Worm (Caenorhabditis elegans): ENCODE measurements around the gene F38B6.6.

Gene F38B6.6

DNA sequence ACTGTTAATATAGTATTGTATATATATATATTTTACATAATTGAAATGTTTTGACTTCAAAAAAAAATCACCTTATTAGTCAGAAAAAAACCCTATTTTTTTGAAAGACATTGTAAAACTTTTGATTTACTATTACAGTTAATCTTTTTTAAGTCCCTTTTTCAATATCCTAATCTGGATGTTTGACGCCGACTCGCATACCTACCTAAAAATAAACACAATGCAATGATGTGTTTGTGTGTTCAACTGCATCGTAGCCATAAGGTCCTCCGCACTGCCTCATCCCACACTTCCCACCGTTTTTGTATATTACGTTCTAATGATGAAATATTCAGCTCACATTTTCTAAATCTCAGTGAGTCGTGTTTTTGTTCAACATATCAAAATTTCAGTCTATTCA lies 3.4 kb upstream of the F38B6.6 start, which contains the start of gene F38B6.3:
Gene F38B6.3 (plus strand): TSS at position 301 of the 400 bp plus-strand sequence.
- no peak for TF ChIP-seq egl-18 (GFP tag; IDR thresholded peaks at IDR 0.05)
- no peak for TF ChIP-seq snpc-1.3 (tag; optimal IDR thresholded peaks at IDR 0.05; ENCODE audit: insufficient read depth)
- no peak for TF ChIP-seq ztf-26 (tag; optimal IDR thresholded peaks at IDR 0.05)

DNA sequence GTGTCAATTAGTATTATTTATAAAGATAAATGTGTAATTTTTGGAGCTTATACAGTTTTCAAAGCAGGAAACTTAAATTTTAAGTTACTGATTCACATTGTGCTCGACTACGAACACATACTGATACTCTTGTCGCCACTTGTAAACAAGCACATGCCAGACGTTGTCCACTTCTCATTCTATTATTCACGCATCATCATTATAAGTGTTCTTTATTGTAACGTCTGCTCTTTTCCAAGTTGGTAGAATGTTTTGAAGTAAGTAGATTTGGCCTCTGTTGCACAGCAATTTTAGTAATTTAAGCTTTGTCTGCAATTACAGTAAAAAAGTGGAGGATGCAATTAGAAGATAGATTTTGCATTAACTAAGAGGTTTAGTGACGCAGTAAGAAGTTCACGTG lies 3.0 kb upstream of the F38B6.6 start:
- no peak for TF ChIP-seq F10E7.11 (tag; optimal IDR thresholded peaks at IDR 0.05)
- TF ChIP-seq nhr-27 (tag; optimal IDR thresholded peaks at IDR 0.05) = no peak
- no peak for TF ChIP-seq F33H1.4 (GFP tag; IDR thresholded peaks at IDR 0.05)
- TF ChIP-seq F39B2.1 (GFP tag; IDR thresholded peaks at IDR 0.05) = no peak

DNA sequence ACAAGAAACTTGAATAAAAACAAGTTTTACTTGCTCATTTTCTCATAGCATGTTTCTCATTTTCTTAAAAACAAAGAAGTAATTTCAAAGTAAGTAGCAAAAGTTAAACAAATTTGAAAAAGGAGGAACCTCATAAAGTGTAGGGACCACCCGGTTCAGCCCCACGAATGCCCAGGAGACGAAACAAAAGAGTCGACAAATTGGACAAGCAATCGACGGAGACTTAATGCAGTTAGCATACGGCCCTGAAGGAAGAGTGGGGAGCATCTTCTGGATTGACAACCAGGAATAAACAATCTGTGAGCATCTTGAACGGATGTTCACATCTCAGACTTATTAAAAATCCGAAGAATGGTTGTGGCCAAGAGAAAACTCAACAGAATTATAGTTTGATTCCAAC lies 1.8 kb upstream of the F38B6.6 start:
- TF ChIP-seq chd-7 (tag; optimal IDR thresholded peaks at IDR 0.05) (no peak), attf-3 (GFP tag; conservative IDR thresholded peaks at IDR 0.05) (no peak), B0035.1 (tag; optimal IDR thresholded peaks at IDR 0.05) (no peak), K12H6.12 (tag; optimal IDR thresholded peaks at IDR 0.05) (no peak), ceh-58 (GFP tag; IDR thresholded peaks at IDR 0.05) (no peak), F33H1.4 (GFP tag; IDR thresholded peaks at IDR 0.05) (no peak), lin-35 (GFP tag; optimal IDR thresholded peaks at IDR 0.05) (no peak), ekl-4 (GFP tag; IDR thresholded peaks at IDR 0.05) (no peak), nfyb-1 (GFP tag; IDR thresholded peaks at IDR 0.05) (no peak), tlf-1 (GFP tag; optimal IDR thresholded peaks at IDR 0.05) (no peak), Y53F4B.3 (GFP tag; IDR thresholded peaks at IDR 0.05) (no peak)

DNA sequence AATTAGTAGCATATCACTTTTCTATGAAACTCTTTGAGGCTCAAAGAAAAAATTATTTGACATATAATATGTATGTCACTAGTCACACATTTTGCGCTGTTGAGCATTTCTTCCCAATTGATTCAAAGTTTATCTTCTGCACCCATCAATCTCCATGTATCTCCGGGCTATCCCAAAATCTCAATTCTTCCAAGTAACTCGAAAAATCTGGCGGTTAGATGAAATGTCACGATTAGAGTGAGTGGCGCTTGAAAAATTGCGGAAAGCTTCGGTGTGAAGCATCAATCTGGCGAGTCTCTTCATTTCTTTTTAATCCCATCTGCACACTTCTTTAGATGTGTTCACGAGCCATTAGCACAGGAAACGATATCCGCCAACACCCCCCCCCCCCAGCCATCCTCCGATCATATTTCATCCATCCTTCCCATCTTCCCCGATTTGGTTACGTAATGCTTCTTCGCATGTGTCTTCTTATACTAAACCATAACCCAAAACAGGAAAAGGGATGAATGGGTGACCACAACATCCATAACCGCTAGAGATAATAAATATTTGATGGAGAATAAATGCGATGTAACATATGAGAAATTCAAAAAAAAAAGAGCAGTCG lies 827 bp downstream of the F38B6.6 start:
- TF ChIP-seq dpff-1 (tag; optimal IDR thresholded peaks at IDR 0.05) (no peak), pha-4 (tag; optimal IDR thresholded peaks at IDR 0.05) (no peak), efl-1 (GFP tag; optimal IDR thresholded peaks at IDR 0.05) (no peak), ekl-4 (GFP tag; IDR thresholded peaks at IDR 0.05) (no peak), snpc-3.4 (tag; optimal IDR thresholded peaks at IDR 0.05) (no peak), pbrm-1 (GFP tag; IDR thresholded peaks at IDR 0.05) (no peak), lsl-1 (GFP tag; optimal IDR thresholded peaks at IDR 0.05) (no peak), nhr-120 (GFP tag; IDR thresholded peaks at IDR 0.05) (no peak), mes-4 (tag; optimal IDR thresholded peaks at IDR 0.05) (no peak), Y79H2A.3 (GFP tag; conservative IDR thresholded peaks at IDR 0.05) (no peak), ZK185.1 (tag; optimal IDR thresholded peaks at IDR 0.05; ENCODE audit: poor library complexity, severe bottlenecking) (no peak)

DNA sequence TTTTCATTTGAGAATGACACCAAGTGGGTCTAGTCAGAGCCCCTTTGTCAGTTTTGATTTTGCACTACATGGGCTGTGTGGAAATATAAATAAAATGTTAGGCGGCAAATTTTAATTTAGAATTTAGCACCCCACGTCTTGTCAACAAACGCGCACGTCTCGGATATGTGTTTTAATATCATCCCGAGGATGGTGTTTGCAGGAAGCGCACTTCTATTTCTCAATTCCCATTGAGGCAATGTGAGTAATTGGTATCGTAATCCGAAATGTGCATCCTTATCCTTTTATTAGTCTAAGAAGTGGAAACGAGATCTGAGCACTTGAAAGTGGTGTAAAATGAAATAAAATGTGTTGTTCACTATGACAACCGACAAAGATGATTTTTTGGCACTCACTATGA lies 2.1 kb downstream of the F38B6.6 start:
- TF ChIP-seq nhr-80 (tag; optimal IDR thresholded peaks at IDR 0.05) (no peak), madf-10 (tag; optimal IDR thresholded peaks at IDR 0.05) (no peak), nhr-179 (tag; optimal IDR thresholded peaks at IDR 0.05) (no peak), aptf-3 (GFP tag; IDR thresholded peaks at IDR 0.05) (no peak), cebp-1 (GFP tag; IDR thresholded peaks at IDR 0.05) (no peak), cebp-1 (tag; optimal IDR thresholded peaks at IDR 0.05) (no peak), egl-18 (GFP tag; IDR thresholded peaks at IDR 0.05) (no peak), egl-44 (GFP tag; IDR thresholded peaks at IDR 0.05) (no peak), F22D6.2 (tag; optimal IDR thresholded peaks at IDR 0.05) (no peak), lin-26 (GFP tag; IDR thresholded peaks at IDR 0.05) (no peak), him-1 (tag; optimal IDR thresholded peaks at IDR 0.05) (no peak), ceh-79 (tag; optimal IDR thresholded peaks at IDR 0.05) (no peak), ceh-27 (GFP tag; optimal IDR thresholded peaks at IDR 0.05) (no peak), mel-28 (tag; optimal IDR thresholded peaks at IDR 0.05; ENCODE audit: borderline replicate concordance) (no peak)

Data from whole organism, young adult.